Worm (Caenorhabditis elegans): ENCODE data around the gene DC2.5.

DNA sequence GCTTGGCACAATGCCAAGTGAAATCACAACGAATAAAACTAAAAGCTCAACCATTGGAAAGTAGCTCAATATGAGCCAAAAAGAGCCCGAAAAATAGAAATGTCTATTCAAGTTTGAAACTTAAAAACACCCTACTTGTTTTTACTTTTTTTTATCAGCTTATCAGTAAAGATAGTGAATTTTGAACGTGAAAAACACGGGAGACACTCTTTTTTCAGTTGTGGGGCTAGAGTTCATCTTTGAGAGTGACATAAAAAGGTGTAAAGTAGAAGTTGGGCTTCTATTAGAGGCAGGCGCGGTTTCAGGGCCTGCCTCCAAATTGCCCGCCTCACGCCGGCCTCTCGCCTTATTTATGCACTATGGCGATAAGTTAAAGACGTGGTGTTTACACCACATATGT lies 39.1 kb upstream of the DC2.5 start, which contains the start of gene oac-39:
- TF ChIP-seq T22C8.4 (GFP tag; IDR thresholded peaks at IDR 0.05): no peak
- TF ChIP-seq flt-1 (GFP tag; IDR thresholded peaks at IDR 0.05): no peak
- no peak for TF ChIP-seq med-1 (GFP tag; optimal IDR thresholded peaks at IDR 0.05; ENCODE audit: insufficient read depth)
- no peak for TF ChIP-seq ztf-29 (GFP tag; IDR thresholded peaks at IDR 0.05)
- TF ChIP-seq cog-1 (tag; optimal IDR thresholded peaks at IDR 0.05): no peak
- TF ChIP-seq ref-1 (GFP tag; conservative IDR thresholded peaks at IDR 0.05): no peak
- TF ChIP-seq tab-1 (GFP tag; IDR thresholded peaks at IDR 0.05): no peak
